Worm (Caenorhabditis elegans) whole organism, midembryonic: ENCODE data around the gene flp-5.

Experiments
- flt-1 ChIP-seq: fragments of 200-800 bp; sonication (Bioruptor generic); IDR thresholded peaks from 2 replicates; pipeline ENCODE4 v1.3.6; 2022; ENCODE audit warnings: missing genetic modification characterization, missing compliant biosample characterization
- med-1 ChIP-seq: sonication (generic microtip); optimal IDR thresholded peaks from 2 replicates; lab custom pipeline; 2017; ENCODE audit warnings: missing genetic modification characterization, mild to moderate bottlenecking, missing compliant biosample characterization, antibody characterized with exemption, missing genetic modification reagents; ENCODE audit not compliant: insufficient read depth
- ref-1 ChIP-seq: fragments of 200-800 bp; sonication (Bioruptor generic); conservative IDR thresholded peaks from 2 replicates; pipeline ENCODE4 v1.3.6; 2022; ENCODE audit warnings: missing genetic modification reagents, missing genetic modification characterization, missing compliant biosample characterization
- ztf-29 ChIP-seq: fragments of 200-800 bp; sonication (Bioruptor generic); IDR thresholded peaks from 2 replicates; pipeline ENCODE4 v1.3.6; 2022; ENCODE audit warnings: missing genetic modification reagents, missing genetic modification characterization, missing compliant biosample characterization

DNA sequence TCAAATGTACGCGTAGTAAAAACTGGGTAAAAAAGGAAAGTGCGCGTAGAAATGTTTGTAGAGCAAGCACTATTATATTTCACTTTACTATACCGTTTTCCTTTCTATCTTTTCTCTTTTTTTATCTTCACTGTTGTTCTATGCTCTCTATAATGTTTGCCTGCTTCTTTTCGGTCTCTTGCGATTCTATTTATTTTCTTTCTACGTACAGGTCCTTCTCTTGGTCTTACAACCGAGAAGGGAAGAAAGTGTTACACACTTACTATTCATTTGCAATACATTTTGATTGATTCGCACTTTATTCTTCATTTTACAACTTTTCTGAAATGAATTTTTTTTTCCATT lies 36.4 kb downstream of the flp-5 start:
- TF ChIP-seq med-1 (GFP tag; lab: Kevin White, UChicago) (no peak), flt-1 (no peak), ref-1 (GFP tag; lab: Robert Waterston, UW) (no peak), ztf-29 (GFP tag; lab: Robert Waterston, UW) (no peak)
